Fruit fly (Drosophila melanogaster) whole organism, embryonic: Measurements from ENCODE around the gene PNKP.

Source experiments
- BEAF-32 ChIP-seq: fragments of 200-800 bp; sonication (Bioruptor generic); optimal IDR thresholded peaks from 3 replicates; lab custom pipeline; 2017; ENCODE audit warnings: missing biosample characterization, missing genetic modification characterization, mild to moderate bottlenecking, moderate library complexity, missing genetic modification reagents
- Bdp1 ChIP-seq: fragments of 200-800 bp; sonication (Bioruptor generic); optimal IDR thresholded peaks from 3 replicates; lab custom pipeline; 2016; ENCODE audit warnings: missing biosample characterization, missing genetic modification characterization
- CG10366 ChIP-seq: fragments of 200-800 bp; sonication (Bioruptor generic); IDR thresholded peaks from 2 replicates; pipeline ENCODE4 v1.3.6; 2022; ENCODE audit warnings: missing biosample characterization, missing genetic modification characterization
- CG11398 ChIP-seq: fragments of 200-800 bp; sonication (Bioruptor generic); optimal IDR thresholded peaks from 2 replicates; lab custom pipeline; 2016; ENCODE audit warnings: missing biosample characterization, missing genetic modification characterization
- CG14050 ChIP-seq: fragments of 200-800 bp; sonication (Bioruptor generic); IDR thresholded peaks from 3 replicates; pipeline ENCODE4 v1.3.6; 2022; ENCODE audit warnings: missing biosample characterization, missing genetic modification characterization
- CG14441 ChIP-seq: fragments of 200-800 bp; sonication (Bioruptor generic); IDR thresholded peaks from 2 replicates; pipeline ENCODE4 v1.3.6; 2022; ENCODE audit warnings: missing biosample characterization, missing genetic modification characterization
- CG18764 ChIP-seq: fragments of 200-800 bp; sonication (Bioruptor generic); optimal IDR thresholded peaks from 3 replicates; lab custom pipeline; 2016; ENCODE audit warnings: missing biosample characterization, missing genetic modification characterization
- CG2712 ChIP-seq: fragments of 200-800 bp; optimal IDR thresholded peaks from 3 replicates; lab custom pipeline; 2019; ENCODE audit warnings: missing biosample characterization, mild to moderate bottlenecking, missing genetic modification characterization, moderate library complexity
- CG30020 ChIP-seq: fragments of 200-800 bp; optimal IDR thresholded peaks from 2 replicates; lab custom pipeline; 2019; ENCODE audit warnings: missing biosample characterization, mild to moderate bottlenecking, missing genetic modification characterization, moderate library complexity
- CG31365 ChIP-seq: fragments of 200-800 bp; sonication (Bioruptor generic); optimal IDR thresholded peaks from 2 replicates; lab custom pipeline; 2018; ENCODE audit warnings: missing biosample characterization, mild to moderate bottlenecking, missing genetic modification characterization
- CG33213 ChIP-seq: fragments of 200-800 bp; sonication (Bioruptor generic); optimal IDR thresholded peaks from 3 replicates; lab custom pipeline; 2016; ENCODE audit warnings: missing biosample characterization, missing genetic modification characterization
- CG33557 ChIP-seq: fragments of 200-800 bp; sonication (Bioruptor generic); optimal IDR thresholded peaks from 2 replicates; lab custom pipeline; 2019; ENCODE audit warnings: missing biosample characterization, mild to moderate bottlenecking, missing genetic modification characterization, moderate library complexity
- CG3847 ChIP-seq: fragments of 200-800 bp; sonication (Bioruptor generic); IDR thresholded peaks from 2 replicates; pipeline ENCODE4 v1.3.6; 2022; ENCODE audit warnings: missing biosample characterization, missing genetic modification characterization
- CG7372 ChIP-seq: fragments of 200-800 bp; sonication (Bioruptor generic); IDR thresholded peaks from 2 replicates; pipeline ENCODE4 v1.3.6; 2022; ENCODE audit warnings: missing biosample characterization, missing genetic modification characterization
- CG7786 ChIP-seq: fragments of 200-800 bp; sonication (Bioruptor generic); optimal IDR thresholded peaks from 2 replicates; lab custom pipeline; 2016; ENCODE audit warnings: missing biosample characterization, missing genetic modification characterization
- CG8290 ChIP-seq, 3 experiments: fragments of 200-800 bp; sonication (Bioruptor generic); optimal IDR thresholded peaks; 2 replicates each; lab custom pipeline; 2016 to 2019; ENCODE audit warnings: missing biosample characterization in 3 of 3, missing genetic modification characterization in 3 of 3, mild to moderate bottlenecking in 2 of 3, moderate library complexity in 1 of 3
- CG9215 ChIP-seq: fragments of 200-800 bp; sonication (Bioruptor generic); IDR thresholded peaks from 2 replicates; pipeline ENCODE4 v1.3.6; 2022; ENCODE audit warnings: missing biosample characterization, missing genetic modification characterization
- CG9797 ChIP-seq: fragments of 200-800 bp; sonication (Bioruptor generic); optimal IDR thresholded peaks from 3 replicates; lab custom pipeline; 2018; ENCODE audit warnings: missing biosample characterization, mild to moderate bottlenecking, missing genetic modification characterization
- Deaf1 ChIP-seq: fragments of 200-800 bp; optimal IDR thresholded peaks from 3 replicates; lab custom pipeline; 2019; ENCODE audit warnings: missing biosample characterization, mild to moderate bottlenecking, missing genetic modification characterization, moderate library complexity
- Doc2 ChIP-seq: fragments of 200-800 bp; sonication (Bioruptor generic); IDR thresholded peaks from 2 replicates; pipeline ENCODE4 v1.3.6; 2022; ENCODE audit warnings: missing biosample characterization, missing genetic modification characterization
- Elba2 ChIP-seq: fragments of 200-800 bp; sonication (Bioruptor generic); optimal IDR thresholded peaks from 3 replicates; lab custom pipeline; 2016; ENCODE audit warnings: missing biosample characterization, missing genetic modification characterization
- Ets65A ChIP-seq: fragments of 200-800 bp; sonication (Bioruptor generic); peaks from one replicate; lab custom pipeline; 2016; ENCODE audit warnings: missing biosample characterization, missing genetic modification characterization
- Gsc ChIP-seq: fragments of 200-800 bp; sonication (Bioruptor generic); IDR thresholded peaks from 2 replicates; pipeline ENCODE4 v1.3.6; 2022; ENCODE audit warnings: missing biosample characterization, missing genetic modification characterization
- Hmr ChIP-seq: fragments of 200-800 bp; sonication (Bioruptor generic); optimal IDR thresholded peaks from 3 replicates; lab custom pipeline; 2017; ENCODE audit warnings: mild to moderate bottlenecking, missing biosample characterization, missing genetic modification reagents, missing genetic modification characterization
- Hsf ChIP-seq: fragments of 200-800 bp; sonication (Bioruptor generic); optimal IDR thresholded peaks from 3 replicates; lab custom pipeline; 2016; ENCODE audit warnings: missing biosample characterization, missing genetic modification characterization
- Mes4 ChIP-seq: fragments of 200-800 bp; sonication (Bioruptor generic); optimal IDR thresholded peaks from 2 replicates; lab custom pipeline; 2016; ENCODE audit warnings: missing biosample characterization, missing genetic modification characterization
- Neu2 ChIP-seq: fragments of 200-800 bp; sonication (Bioruptor generic); optimal IDR thresholded peaks from 3 replicates; lab custom pipeline; 2016; ENCODE audit warnings: missing biosample characterization, missing genetic modification characterization, borderline replicate concordance
- Nf-YC ChIP-seq: fragments of 200-800 bp; optimal IDR thresholded peaks from 3 replicates; lab custom pipeline; 2019; ENCODE audit warnings: missing biosample characterization, mild to moderate bottlenecking, missing genetic modification characterization, moderate library complexity
- Sox100B ChIP-seq: fragments of 200-800 bp; sonication (Bioruptor generic); optimal IDR thresholded peaks from 3 replicates; lab custom pipeline; 2018; ENCODE audit warnings: missing biosample characterization, mild to moderate bottlenecking, missing genetic modification characterization
- Ssrp ChIP-seq: fragments of 200-800 bp; sonication (Bioruptor generic); optimal IDR thresholded peaks from 2 replicates; lab custom pipeline; 2018; ENCODE audit warnings: missing biosample characterization, mild to moderate bottlenecking, missing genetic modification characterization, moderate library complexity
- bsh ChIP-seq, 2 experiments: fragments of 200-800 bp; sonication (Bioruptor generic); optimal IDR thresholded peaks; 2 replicates each; lab custom pipeline; 2017 to 2018; ENCODE audit warnings: mild to moderate bottlenecking in 2 of 2, missing biosample characterization in 2 of 2, missing genetic modification characterization in 2 of 2, moderate library complexity in 1 of 2
- btn ChIP-seq: fragments of 200-800 bp; sonication (Bioruptor generic); optimal IDR thresholded peaks from 2 replicates; lab custom pipeline; 2016; ENCODE audit warnings: missing biosample characterization, missing genetic modification characterization
- cad ChIP-seq: fragments of >200 bp; optimal IDR thresholded peaks from 2 replicates; lab custom pipeline; 2017; ENCODE audit warnings: missing biosample characterization, missing genetic modification characterization
- crp ChIP-seq, 2 experiments: fragments of 200-800 bp; sonication (Bioruptor generic); optimal IDR thresholded peaks; 2 replicates in 1 of 2; 3 replicates in 1 of 2; lab custom pipeline; 2017; ENCODE audit warnings: missing biosample characterization in 2 of 2, missing genetic modification characterization in 2 of 2, mild to moderate bottlenecking in 1 of 2, moderate library complexity in 1 of 2
- disco-r ChIP-seq: fragments of 200-800 bp; sonication (Bioruptor generic); optimal IDR thresholded peaks from 2 replicates; lab custom pipeline; 2016; ENCODE audit warnings: missing biosample characterization, missing genetic modification characterization
- esg ChIP-seq: fragments of 200-800 bp; sonication (Bioruptor generic); conservative IDR thresholded peaks from 2 replicates; pipeline ENCODE4 v1.3.6; 2022; ENCODE audit warnings: missing biosample characterization, missing genetic modification characterization
- grau ChIP-seq: fragments of 200-800 bp; optimal IDR thresholded peaks from 3 replicates; lab custom pipeline; 2019; ENCODE audit warnings: missing biosample characterization, mild to moderate bottlenecking, missing genetic modification characterization, moderate library complexity
- grn ChIP-seq: fragments of 200-800 bp; sonication (Bioruptor generic); optimal IDR thresholded peaks from 3 replicates; lab custom pipeline; 2017; ENCODE audit warnings: missing biosample characterization, missing genetic modification characterization
- hbn ChIP-seq: fragments of 200-800 bp; sonication (Bioruptor generic); IDR thresholded peaks from 2 replicates; pipeline ENCODE4 v1.3.6; 2022; ENCODE audit warnings: missing biosample characterization, missing genetic modification characterization; ENCODE audit not compliant: partially characterized antibody
- inv ChIP-seq: fragments of 200-800 bp; sonication (Bioruptor generic); IDR thresholded peaks from 2 replicates; pipeline ENCODE4 v1.3.6; 2022; ENCODE audit warnings: missing biosample characterization, missing genetic modification characterization; ENCODE audit not compliant: partially characterized antibody
- lilli ChIP-seq: fragments of 200-800 bp; sonication (Bioruptor generic); optimal IDR thresholded peaks from 3 replicates; lab custom pipeline; 2016; ENCODE audit warnings: missing biosample characterization, missing genetic modification characterization
- lov ChIP-seq, 2 experiments: fragments of 200-800 bp in 1 of 2; fragments of >200 bp in 1 of 2; sonication (Bioruptor generic) in 1 of 2; IDR thresholded peaks in 1 of 2; optimal IDR thresholded peaks in 1 of 2; 2 replicates in 1 of 2; 3 replicates in 1 of 2; pipeline versions ENCODE4 v1.3.6 to Lab custom; 2017 to 2022; ENCODE audit warnings: missing biosample characterization in 1 of 2, missing genetic modification characterization in 1 of 2
- pros ChIP-seq: fragments of 200-800 bp; sonication (Bioruptor generic); optimal IDR thresholded peaks from 3 replicates; lab custom pipeline; 2019; ENCODE audit warnings: missing biosample characterization, mild to moderate bottlenecking, missing genetic modification characterization, moderate library complexity
- salm ChIP-seq: fragments of 200-800 bp; sonication (Bioruptor generic); optimal IDR thresholded peaks from 2 replicates; lab custom pipeline; 2018; ENCODE audit warnings: missing biosample characterization, mild to moderate bottlenecking, missing genetic modification characterization
- ssp ChIP-seq: fragments of 200-800 bp; sonication (Bioruptor generic); IDR thresholded peaks from 2 replicates; pipeline ENCODE4 v1.3.6; 2022; ENCODE audit warnings: missing biosample characterization, missing genetic modification characterization
- trem ChIP-seq: fragments of 200-800 bp; optimal IDR thresholded peaks from 3 replicates; lab custom pipeline; 2019; ENCODE audit warnings: missing biosample characterization, mild to moderate bottlenecking, missing genetic modification characterization, moderate library complexity
- unpg ChIP-seq: fragments of 200-800 bp; sonication (Bioruptor generic); optimal IDR thresholded peaks from 3 replicates; lab custom pipeline; 2018; ENCODE audit warnings: missing biosample characterization, mild to moderate bottlenecking, missing genetic modification characterization, moderate library complexity
- vvl ChIP-seq: fragments of 200-800 bp; sonication (Bioruptor generic); IDR thresholded peaks from 2 replicates; pipeline ENCODE4 v1.3.6; 2022; ENCODE audit warnings: missing biosample characterization, missing genetic modification characterization
- wek ChIP-seq: fragments of 200-800 bp; sonication (Bioruptor generic); optimal IDR thresholded peaks from 3 replicates; lab custom pipeline; 2018; ENCODE audit warnings: missing biosample characterization, mild to moderate bottlenecking, missing genetic modification characterization, moderate library complexity
- z ChIP-seq: fragments of 200-800 bp; sonication (Bioruptor generic); IDR thresholded peaks from 3 replicates; pipeline ENCODE4 v1.3.6; 2022; ENCODE audit warnings: missing biosample characterization, missing genetic modification characterization

PNKP gene

dm6 chr3R:8336012-8336567 lies 7.2 kb downstream of the PNKP start (continued):
- TF ChIP-seq Doc2 (GFP tag; lab: Robert Waterston, UW), result no peak
- no peak for TF ChIP-seq CG14050 (GFP tag; lab: Robert Waterston, UW)
- TF ChIP-seq CG9797 (GFP tag; lab: Kevin White, UChicago), result no peak
- no peak for TF ChIP-seq CG31365 (tag; lab: Kevin White, UChicago)
- TF ChIP-seq btn (GFP tag; lab: Kevin White, UChicago), result no peak
- peak; percentile 55 for TF ChIP-seq CG2712 (tag; lab: Kevin White, UChicago)
- TF ChIP-seq Hsf (GFP tag; lab: Kevin White, UChicago), result no peak
- no peak for TF ChIP-seq vvl (GFP tag; lab: Robert Waterston, UW)
- TF ChIP-seq Ets65A, result peak; percentile 9
- no peak for TF ChIP-seq unpg (GFP tag; lab: Kevin White, UChicago)
- no peak for TF ChIP-seq CG9215 (GFP tag; lab: Robert Waterston, UW)
- peak; percentile 34 for TF ChIP-seq grau (tag; lab: Kevin White, UChicago)
- TF ChIP-seq Elba2 (GFP tag; lab: Kevin White, UChicago), result no peak
- no peak for TF ChIP-seq CG14441 (GFP tag; lab: Robert Waterston, UW)
- no peak for TF ChIP-seq CG10366 (GFP tag; lab: Robert Waterston, UW)
- TF ChIP-seq z (GFP tag; lab: Robert Waterston, UW), result no peak
- TF ChIP-seq CG11398 (GFP tag; lab: Kevin White, UChicago), result no peak
- TF ChIP-seq crp (GFP tag; optimal IDR thresholded peaks at IDR 0.05; lab: Kevin White, UChicago), result no peak
- no peak for TF ChIP-seq CG7786 (GFP tag; lab: Kevin White, UChicago)
- no peak for TF ChIP-seq esg (GFP tag; lab: Robert Waterston, UW)
- TF ChIP-seq grn, result no peak
- TF ChIP-seq pros (GFP tag; lab: Kevin White, UChicago), result no peak
- TF ChIP-seq CG3847 (GFP tag; lab: Robert Waterston, UW), result no peak
- peak; percentile 7 for TF ChIP-seq trem (tag; lab: Kevin White, UChicago)
- TF ChIP-seq BEAF-32 (GFP tag; lab: Kevin White, UChicago), result no peak
- no peak for TF ChIP-seq hbn (GFP tag; lab: Robert Waterston, UW)
- peak; percentile 30 for TF ChIP-seq Ssrp (tag; lab: Kevin White, UChicago)
- no peak for TF ChIP-seq inv (GFP tag; lab: Robert Waterston, UW)
- TF ChIP-seq CG8290 (GFP tag; optimal IDR thresholded peaks at IDR 0.05; lab: Kevin White, UChicago), result no peak
- TF ChIP-seq CG8290 (tag; optimal IDR thresholded peaks at IDR 0.05; lab: Kevin White, UChicago), result no peak
- no peak for TF ChIP-seq Deaf1 (tag; lab: Kevin White, UChicago)
- TF ChIP-seq Nf-YC (tag; lab: Kevin White, UChicago), result no peak
- TF ChIP-seq CG33557 (GFP tag; lab: Kevin White, UChicago), result peak; percentile 47
- no peak for TF ChIP-seq CG18764 (GFP tag; lab: Kevin White, UChicago)
- TF ChIP-seq Sox100B (GFP tag; lab: Kevin White, UChicago), result no peak
- no peak for TF ChIP-seq CG30020
- TF ChIP-seq Gsc (GFP tag; lab: Robert Waterston, UW), result no peak
- TF ChIP-seq salm (tag; lab: Kevin White, UChicago), result no peak
- TF ChIP-seq CG33213 (GFP tag; lab: Kevin White, UChicago), result no peak
- TF ChIP-seq bsh (GFP tag; optimal IDR thresholded peaks at IDR 0.05; lab: Kevin White, UChicago), result peak in 1 of 2 experiments; percentile 1
- no peak for TF ChIP-seq cad (GFP tag; lab: Kevin White, UChicago)
- TF ChIP-seq Hmr (GFP tag; lab: Kevin White, UChicago), result no peak
- no peak for TF ChIP-seq ssp (GFP tag; lab: Robert Waterston, UW)
- no peak for TF ChIP-seq Neu2 (GFP tag; lab: Kevin White, UChicago)
- no peak for TF ChIP-seq wek (GFP tag; lab: Kevin White, UChicago)
- no peak for TF ChIP-seq disco-r (GFP tag; lab: Kevin White, UChicago)
- TF ChIP-seq Bdp1, result no peak
- no peak for TF ChIP-seq lilli (GFP tag; lab: Kevin White, UChicago)
- no peak for TF ChIP-seq Mes4 (GFP tag; lab: Kevin White, UChicago)
- no peak for TF ChIP-seq CG7372 (GFP tag; lab: Robert Waterston, UW)
- no peak for TF ChIP-seq lov (optimal IDR thresholded peaks at IDR 0.05; lab: Kevin White, UChicago)
- no peak for TF ChIP-seq lov (GFP tag; IDR thresholded peaks at IDR 0.05; lab: Robert Waterston, UW)
